Worm (Caenorhabditis elegans) whole organism, midembryonic: Measurements from ENCODE around the gene F02D10.2.
"Not testable (repeated sequence)": the region's sequence is repeated elsewhere in the genome, so short reads cannot be mapped to it uniquely, and the experiment has no call there.

ENCODE experiments used
- T22C8.4 ChIP-seq: fragments of 200-800 bp; sonication (Bioruptor generic); IDR thresholded peaks from 2 replicates; pipeline ENCODE4 v1.3.6; 2022; ENCODE audit warnings: missing genetic modification characterization, missing compliant biosample characterization
- cog-1 ChIP-seq: sonication (generic microtip); optimal IDR thresholded peaks from 2 replicates; lab custom pipeline; 2016; ENCODE audit warnings: missing genetic modification characterization, missing compliant biosample characterization
- flt-1 ChIP-seq: fragments of 200-800 bp; sonication (Bioruptor generic); IDR thresholded peaks from 2 replicates; pipeline ENCODE4 v1.3.6; 2022; ENCODE audit warnings: missing genetic modification characterization, missing compliant biosample characterization
- klf-2 ChIP-seq: fragments of 200-800 bp; sonication (Bioruptor generic); conservative IDR thresholded peaks from 2 replicates; pipeline ENCODE4 v1.3.6; 2022; ENCODE audit warnings: missing genetic modification reagents, missing genetic modification characterization, missing compliant biosample characterization
- med-1 ChIP-seq: sonication (generic microtip); optimal IDR thresholded peaks from 2 replicates; lab custom pipeline; 2017; ENCODE audit warnings: missing genetic modification characterization, mild to moderate bottlenecking, missing compliant biosample characterization, antibody characterized with exemption, missing genetic modification reagents; ENCODE audit not compliant: insufficient read depth
- ref-1 ChIP-seq: fragments of 200-800 bp; sonication (Bioruptor generic); conservative IDR thresholded peaks from 2 replicates; pipeline ENCODE4 v1.3.6; 2022; ENCODE audit warnings: missing genetic modification reagents, missing genetic modification characterization, missing compliant biosample characterization
- tab-1 ChIP-seq: fragments of 200-800 bp; sonication (Bioruptor generic); IDR thresholded peaks from 2 replicates; pipeline ENCODE4 v1.3.6; 2022; ENCODE audit warnings: missing genetic modification characterization, missing compliant biosample characterization
- ztf-23 ChIP-seq: fragments of 200-800 bp; sonication (Bioruptor generic); IDR thresholded peaks from 2 replicates; pipeline ENCODE4 v1.3.6; 2022; ENCODE audit warnings: missing genetic modification reagents, missing genetic modification characterization, missing compliant biosample characterization
- ztf-29 ChIP-seq: fragments of 200-800 bp; sonication (Bioruptor generic); IDR thresholded peaks from 2 replicates; pipeline ENCODE4 v1.3.6; 2022; ENCODE audit warnings: missing genetic modification reagents, missing genetic modification characterization, missing compliant biosample characterization

Gene F02D10.2

DNA sequence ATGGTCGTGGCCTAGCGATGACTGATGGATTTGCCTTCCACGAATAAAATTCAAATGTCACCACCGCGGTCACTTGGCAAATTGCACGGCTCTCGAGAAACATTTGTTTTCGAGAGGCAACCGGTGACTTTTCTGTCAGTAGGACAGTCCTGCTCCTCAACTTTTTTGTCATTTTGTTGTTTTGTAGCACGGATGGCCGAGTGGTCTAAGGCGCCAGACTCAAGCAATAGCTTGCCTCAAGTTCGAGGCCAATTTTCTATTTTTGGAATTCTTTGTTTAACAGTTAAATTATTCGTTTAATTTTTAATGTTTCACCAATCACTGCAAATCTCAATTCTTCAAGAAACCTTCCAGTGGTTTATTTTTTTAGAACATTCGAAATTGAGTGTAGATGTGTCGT is 19.4 kb downstream of the F02D10.2 start:
- TF ChIP-seq klf-2 (GFP tag; lab: Robert Waterston, UW) (no peak), cog-1 (tag; lab: Kevin White, UChicago) (no peak), T22C8.4 (GFP tag; lab: Robert Waterston, UW) (no peak), ztf-23 (no peak), flt-1 (GFP tag; lab: Robert Waterston, UW) (no peak), tab-1 (GFP tag; lab: Robert Waterston, UW) (no peak), ref-1 (no peak), med-1 (no peak), ztf-29 (no peak)

- TF ChIP-seq T22C8.4 (GFP tag; lab: Robert Waterston, UW), result no peak
- TF ChIP-seq klf-2 (GFP tag; lab: Robert Waterston, UW), result no peak
- no peak for TF ChIP-seq cog-1 (tag; lab: Kevin White, UChicago)
- TF ChIP-seq ztf-23, result no peak
- TF ChIP-seq tab-1 (GFP tag; lab: Robert Waterston, UW), result no peak
- TF ChIP-seq flt-1 (GFP tag; lab: Robert Waterston, UW), result no peak
- TF ChIP-seq ztf-29, result no peak
- no peak for TF ChIP-seq med-1
- no peak for TF ChIP-seq ref-1
Observed at ce11 chrX:13443283-13443682, 20.4 kb downstream of the F02D10.2 start.

DNA sequence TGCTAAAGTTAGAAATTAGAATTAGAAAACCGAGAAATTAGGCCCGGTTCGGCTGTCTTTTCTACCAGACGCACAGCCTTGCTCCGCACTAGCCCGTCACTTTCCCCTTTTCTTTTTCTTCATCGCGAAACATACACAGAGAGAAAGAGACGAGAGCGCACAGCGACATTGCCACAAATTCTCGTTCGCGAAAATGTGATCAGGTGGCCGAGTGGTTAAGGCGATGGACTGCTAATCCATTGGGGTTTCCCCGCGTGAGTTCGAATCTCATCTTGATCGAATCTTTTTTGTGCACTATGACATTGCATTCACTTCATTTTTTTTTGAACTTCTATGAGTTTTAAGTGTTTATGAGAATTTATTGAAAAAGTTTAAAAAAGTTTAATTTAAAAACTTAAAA is 21.2 kb downstream of the F02D10.2 start:
- TF ChIP-seq ref-1 (no peak), T22C8.4 (GFP tag; lab: Robert Waterston, UW) (no peak), klf-2 (GFP tag; lab: Robert Waterston, UW) (0 out of 2 replicates have a peak, but pooled peaks have one; percentile 19), tab-1 (GFP tag; lab: Robert Waterston, UW) (no peak), ztf-23 (peak; percentile 70; the same call in 1 of the 2 replicates), med-1 (no peak), ztf-29 (no peak), flt-1 (GFP tag; lab: Robert Waterston, UW) (peak; percentile 65), cog-1 (tag; lab: Kevin White, UChicago) (peak; percentile 46)

- no peak for TF ChIP-seq cog-1 (tag; lab: Kevin White, UChicago)
Observed at ce11 chrX:13435790-13436472, 27.8 kb downstream of the F02D10.2 start, which contains the start of gene jmjd-3.3. Gene jmjd-3.3, plus strand, starts transcription at chrX:13436422.

- TF ChIP-seq ztf-23 (no peak), klf-2 (GFP tag; lab: Robert Waterston, UW) (no peak), flt-1 (GFP tag; lab: Robert Waterston, UW) (no peak), med-1 (no peak), tab-1 (GFP tag; lab: Robert Waterston, UW) (no peak), ztf-29 (no peak), ref-1 (no peak), T22C8.4 (GFP tag; lab: Robert Waterston, UW) (no peak), cog-1 (tag; lab: Kevin White, UChicago) (no peak)
Observed at ce11 chrX:13435116-13435515, 28.6 kb downstream of the F02D10.2 start.

- not testable (repeated sequence) for TF ChIP-seq med-1; T22C8.4 (GFP tag; lab: Robert Waterston, UW); ztf-23
Observed at ce11 chrX:13431388-13431787, 32.3 kb downstream of the F02D10.2 start, which contains the start of gene C29F7.10. Gene C29F7.10, minus strand, starts transcription at chrX:13431488.

ce11 chrX:13428755-13429154 is 34.9 kb downstream of the F02D10.2 start, which contains the start of gene fkh-4:
Gene fkh-4, minus strand, starts transcription at chrX:13428855.
- not testable (repeated sequence) for TF ChIP-seq cog-1 (tag; lab: Kevin White, UChicago); ztf-23; klf-2 (GFP tag; lab: Robert Waterston, UW)

DNA sequence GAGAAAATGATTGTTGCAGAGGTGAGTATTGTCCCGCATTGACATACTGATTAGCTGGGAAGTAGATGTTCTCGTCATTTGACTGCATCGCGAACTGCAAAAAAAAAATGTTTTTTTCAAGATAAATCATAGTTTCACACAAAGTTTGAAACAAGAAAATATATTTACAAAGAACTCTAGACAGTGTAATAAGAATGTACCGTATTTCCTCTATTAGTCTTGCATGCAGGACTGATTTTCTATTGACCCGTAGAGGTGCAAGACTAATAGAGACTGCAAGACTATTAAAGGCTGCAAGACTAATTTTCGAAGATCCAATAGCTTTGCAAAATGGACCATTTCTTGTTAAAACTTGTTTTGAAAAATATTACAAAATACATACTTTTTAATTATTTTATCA is 40.4 kb downstream of the F02D10.2 start, which contains the start of gene fkh-3:
Gene fkh-3 (minus strand): TSS at position 101 of the 400 bp plus-strand sequence.
- no peak for TF ChIP-seq med-1
- no peak for TF ChIP-seq flt-1 (GFP tag; lab: Robert Waterston, UW)
- no peak for TF ChIP-seq ztf-23
- no peak for TF ChIP-seq cog-1 (tag; lab: Kevin White, UChicago)
- no peak for TF ChIP-seq ztf-29
- TF ChIP-seq ref-1, result no peak
- no peak for TF ChIP-seq T22C8.4 (GFP tag; lab: Robert Waterston, UW)

DNA sequence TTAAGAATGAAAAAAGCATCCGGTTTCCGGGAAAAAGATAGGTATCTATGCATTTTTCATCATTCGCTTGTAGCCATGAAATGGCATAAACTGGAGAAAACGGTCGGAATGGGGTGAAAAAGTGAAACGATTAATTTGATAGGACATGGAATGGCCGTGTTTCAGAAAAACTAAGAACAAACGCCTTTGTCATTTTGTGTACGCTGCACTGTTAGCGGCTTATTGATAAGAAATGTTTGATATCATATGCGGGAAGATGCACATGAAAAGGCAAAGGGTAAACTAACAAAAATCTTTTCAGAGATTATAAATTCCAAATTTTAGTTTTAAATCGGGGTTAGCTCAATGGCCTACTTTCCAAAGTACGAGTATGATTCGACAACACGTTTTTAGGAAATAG is 42.6 kb downstream of the F02D10.2 start:
- TF ChIP-seq flt-1 (GFP tag; lab: Robert Waterston, UW) (no peak), cog-1 (tag; lab: Kevin White, UChicago) (no peak), T22C8.4 (GFP tag; lab: Robert Waterston, UW) (no peak), klf-2 (GFP tag; lab: Robert Waterston, UW) (no peak), ref-1 (no peak), tab-1 (GFP tag; lab: Robert Waterston, UW) (no peak), ztf-29 (no peak), med-1 (no peak), ztf-23 (no peak)

DNA sequence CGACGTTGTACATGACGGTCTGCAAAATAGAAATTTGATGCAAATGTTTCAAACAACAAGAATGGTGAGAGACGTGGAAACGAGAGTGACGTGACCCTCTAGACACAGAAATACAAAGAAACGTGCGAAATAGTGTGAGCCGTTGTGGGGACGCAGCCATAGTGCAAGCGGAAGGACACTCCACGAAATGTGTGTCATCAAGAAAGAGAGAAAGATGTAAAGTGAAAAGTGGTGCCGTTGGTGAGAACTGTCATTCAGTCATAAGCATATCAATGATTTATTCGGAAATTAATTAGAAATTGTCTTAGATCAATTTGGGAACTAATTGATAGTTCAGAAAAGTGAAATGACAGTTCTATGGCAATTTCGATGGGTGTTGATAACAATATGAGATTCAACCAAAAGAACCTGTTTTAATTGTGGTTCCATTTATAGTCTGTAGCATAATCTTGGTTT is 43.8 kb downstream of the F02D10.2 start, which contains the start of gene C29F7.3:
Gene C29F7.3 (minus strand): TSS at position 51 of the 456 bp plus-strand sequence.
- no peak for TF ChIP-seq med-1
- TF ChIP-seq cog-1 (tag; lab: Kevin White, UChicago), result peak; percentile 58

DNA sequence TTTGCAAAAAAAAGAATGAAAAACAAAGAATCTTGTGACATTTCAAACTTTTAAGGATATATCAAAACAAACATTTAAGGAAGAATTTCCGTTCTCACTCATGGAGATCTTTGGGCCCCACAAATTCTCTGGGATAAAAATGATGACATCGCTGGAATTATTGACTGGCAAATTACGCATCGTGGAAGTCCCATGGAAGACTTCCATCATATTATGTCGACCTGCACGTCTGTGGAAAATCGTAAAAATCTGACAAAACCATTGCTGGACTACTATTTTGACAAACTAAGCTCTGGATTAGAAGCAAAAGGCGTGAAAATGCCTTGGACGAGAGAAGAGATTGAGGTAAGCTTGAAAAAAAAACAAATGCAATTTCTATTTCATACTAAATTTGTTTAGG is 46.2 kb downstream of the F02D10.2 start:
- TF ChIP-seq T22C8.4 (GFP tag; lab: Robert Waterston, UW) (no peak), med-1 (no peak), tab-1 (GFP tag; lab: Robert Waterston, UW) (no peak), klf-2 (GFP tag; lab: Robert Waterston, UW) (no peak), ref-1 (no peak), flt-1 (GFP tag; lab: Robert Waterston, UW) (no peak), ztf-23 (no peak), ztf-29 (no peak), cog-1 (tag; lab: Kevin White, UChicago) (no peak)
